Worm (Caenorhabditis elegans) whole organism, L1 larva: Measurements from ENCODE around the gene lgc-40.

Experiments used
- C16A3.4 ChIP-seq: fragments of 150-350 bp; optimal IDR thresholded peaks from 2 replicates; lab custom pipeline; 2014; ENCODE audit warnings: missing biosample characterization, missing genetic modification characterization
- C34B4.2 ChIP-seq: sonication (generic microtip); optimal IDR thresholded peaks from 2 replicates; lab custom pipeline; 2017; ENCODE audit warnings: mild to moderate bottlenecking, missing genetic modification characterization, missing compliant biosample characterization
- F16B12.6 ChIP-seq: fragments of 150-350 bp; optimal IDR thresholded peaks from 2 replicates; lab custom pipeline; 2014; ENCODE audit warnings: missing biosample characterization, missing genetic modification characterization
- Y116A8C.19 ChIP-seq: sonication (generic microtip); optimal IDR thresholded peaks from 2 replicates; lab custom pipeline; 2016; ENCODE audit warnings: missing compliant biosample characterization, missing genetic modification characterization, borderline replicate concordance
- aha-1 ChIP-seq: fragments of 150-350 bp; optimal IDR thresholded peaks from 2 replicates; lab custom pipeline; 2014; ENCODE audit warnings: missing biosample characterization, missing genetic modification characterization
- alr-1 ChIP-seq: fragments of 200-800 bp; sonication (Bioruptor generic); optimal IDR thresholded peaks from 2 replicates; lab custom pipeline; 2018; ENCODE audit warnings: borderline replicate concordance, mild to moderate bottlenecking, missing genetic modification characterization, missing compliant biosample characterization
- ama-1 ChIP-seq: fragments of 150-350 bp; optimal IDR thresholded peaks from 2 replicates; lab custom pipeline; 2014
- blmp-1 ChIP-seq: fragments of 150-350 bp; optimal IDR thresholded peaks from 2 replicates; lab custom pipeline; 2014; ENCODE audit warnings: missing biosample characterization, missing genetic modification characterization
- ceh-82 ChIP-seq, 3 experiments: fragments of 150-350 bp in 1 of 3; sonication (generic microtip) in 2 of 3; optimal IDR thresholded peaks; 2 replicates each; lab custom pipeline; 2014 to 2017; ENCODE audit warnings: missing biosample characterization in 3 of 3, missing genetic modification characterization in 3 of 3
- dpl-1 ChIP-seq, 3 experiments: fragments of 150-350 bp in 2 of 3; sonication (generic microtip) in 1 of 3; optimal IDR thresholded peaks; 2 replicates each; lab custom pipeline; 2014 to 2017; ENCODE audit warnings: missing biosample characterization in 3 of 3, missing genetic modification characterization in 3 of 3, missing genetic modification reagents in 3 of 3
- dsc-1 ChIP-seq: sonication (generic microtip); optimal IDR thresholded peaks from 2 replicates; lab custom pipeline; 2016; ENCODE audit warnings: mild to moderate bottlenecking, missing genetic modification characterization, missing compliant biosample characterization
- efl-1 ChIP-seq, 4 experiments: fragments of 150-350 bp; optimal IDR thresholded peaks in 3 of 4; peaks in 1 of 4; 1 replicate in 1 of 4; 2 replicates in 3 of 4; lab custom pipeline; 2014; ENCODE audit warnings: missing biosample characterization in 2 of 4, missing genetic modification characterization in 2 of 4, missing genetic modification reagents in 2 of 4
- egl-13 ChIP-seq: sonication (generic microtip); optimal IDR thresholded peaks from 2 replicates; lab custom pipeline; 2016; ENCODE audit warnings: missing genotype, missing genetic modification reagents, missing genetic modification characterization, missing compliant biosample characterization
- egl-27 ChIP-seq, 2 experiments: fragments of 150-350 bp in 1 of 2; sonication (generic microtip); optimal IDR thresholded peaks; 3 replicates each; lab custom pipeline; 2017 to 2018; ENCODE audit warnings: missing biosample characterization in 2 of 2, missing genetic modification characterization in 2 of 2, missing genetic modification reagents in 2 of 2
- elt-2 ChIP-seq: sonication (generic microtip); optimal IDR thresholded peaks from 2 replicates; lab custom pipeline; 2016; ENCODE audit warnings: missing genetic modification characterization, mild to moderate bottlenecking, inconsistent platforms, missing compliant biosample characterization, missing genetic modification reagents
- elt-3 ChIP-seq, 6 experiments: fragments of 150-350 bp in 1 of 6; sonication (generic microtip); optimal IDR thresholded peaks; 2 replicates each; lab custom pipeline; 2017 to 2018; ENCODE audit warnings: missing biosample characterization in 6 of 6, missing genetic modification characterization in 6 of 6, inconsistent platforms in 1 of 6
- ets-5 ChIP-seq: fragments of 200-800 bp; sonication (Bioruptor generic); IDR thresholded peaks from 2 replicates; pipeline ENCODE4 v1.3.6; 2022; ENCODE audit warnings: missing genetic modification characterization, missing compliant biosample characterization
- fkh-10 ChIP-seq: sonication (generic microtip); optimal IDR thresholded peaks from 2 replicates; lab custom pipeline; 2017; ENCODE audit warnings: missing biosample characterization, missing genetic modification reagents, missing genetic modification characterization
- fkh-4 ChIP-seq: sonication (generic microtip); optimal IDR thresholded peaks from 2 replicates; lab custom pipeline; 2016; ENCODE audit warnings: missing compliant biosample characterization, missing genetic modification characterization, borderline replicate concordance
- fkh-8 ChIP-seq: sonication (generic microtip); optimal IDR thresholded peaks from 2 replicates; lab custom pipeline; 2016; ENCODE audit warnings: mild to moderate bottlenecking, missing genetic modification characterization, missing compliant biosample characterization
- fos-1 ChIP-seq: fragments of 150-350 bp; optimal IDR thresholded peaks from 2 replicates; lab custom pipeline; 2014; ENCODE audit warnings: missing biosample characterization, missing genetic modification characterization
- grh-1 ChIP-seq: fragments of 200-800 bp; sonication (Bioruptor generic); IDR thresholded peaks from 2 replicates; pipeline ENCODE4 v1.3.6; 2022; ENCODE audit warnings: missing genetic modification reagents, missing genetic modification characterization, missing compliant biosample characterization
- hlh-4 ChIP-seq: sonication (generic microtip); optimal IDR thresholded peaks from 2 replicates; lab custom pipeline; 2016; ENCODE audit warnings: mild to moderate bottlenecking, missing genetic modification characterization, missing compliant biosample characterization
- hpl-2 ChIP-seq: fragments of 150-350 bp; optimal IDR thresholded peaks from 2 replicates; lab custom pipeline; 2014; ENCODE audit warnings: missing biosample characterization, missing genetic modification reagents, missing genetic modification characterization
- irx-1 ChIP-seq: sonication (generic microtip); optimal IDR thresholded peaks from 2 replicates; lab custom pipeline; 2016; ENCODE audit warnings: missing genetic modification characterization, missing compliant biosample characterization
- isw-1 ChIP-seq: fragments of 200-800 bp; sonication (Bioruptor generic); IDR thresholded peaks from 2 replicates; pipeline ENCODE4 v1.3.6; 2022; ENCODE audit warnings: missing genetic modification characterization, missing compliant biosample characterization
- jun-1 ChIP-seq: fragments of 150-350 bp; optimal IDR thresholded peaks from 2 replicates; lab custom pipeline; 2014; ENCODE audit warnings: missing biosample characterization, missing genetic modification reagents, missing genetic modification characterization
- lin-13 ChIP-seq: fragments of 150-350 bp; optimal IDR thresholded peaks from 2 replicates; lab custom pipeline; 2014; ENCODE audit warnings: missing biosample characterization, missing genetic modification reagents, missing genetic modification characterization
- lin-15B ChIP-seq: fragments of 150-350 bp; sonication (generic microtip); optimal IDR thresholded peaks from 3 replicates; lab custom pipeline; 2014; ENCODE audit warnings: missing biosample characterization, missing genetic modification characterization
- lin-39 ChIP-seq: fragments of 150-350 bp; optimal IDR thresholded peaks from 2 replicates; lab custom pipeline; 2014; ENCODE audit warnings: missing biosample characterization, missing genetic modification reagents, missing genetic modification characterization
- lsy-2 ChIP-seq, 2 experiments: fragments of 150-350 bp; optimal IDR thresholded peaks; 2 replicates each; lab custom pipeline; 2014; ENCODE audit warnings: missing biosample characterization in 2 of 2, missing genetic modification characterization in 2 of 2
- mep-1 ChIP-seq: fragments of 150-350 bp; optimal IDR thresholded peaks from 2 replicates; lab custom pipeline; 2014; ENCODE audit warnings: missing biosample characterization, missing genetic modification characterization
- nhr-11 ChIP-seq: fragments of 150-350 bp; optimal IDR thresholded peaks from 2 replicates; lab custom pipeline; 2014; ENCODE audit warnings: missing biosample characterization, missing genetic modification characterization
- nhr-19 ChIP-seq: fragments of 200-800 bp; sonication (Bioruptor generic); conservative IDR thresholded peaks from 2 replicates; pipeline ENCODE4 v1.3.6; 2022; ENCODE audit warnings: missing genetic modification characterization, missing compliant biosample characterization
- nhr-20 ChIP-seq: sonication (generic microtip); optimal IDR thresholded peaks from 2 replicates; lab custom pipeline; 2016; ENCODE audit warnings: mild to moderate bottlenecking, missing genetic modification characterization, missing compliant biosample characterization
- nhr-237 ChIP-seq: fragments of 150-350 bp; optimal IDR thresholded peaks from 2 replicates; lab custom pipeline; 2014; ENCODE audit warnings: missing biosample characterization, missing genetic modification characterization
- nhr-76 ChIP-seq: sonication (generic microtip); optimal IDR thresholded peaks from 2 replicates; lab custom pipeline; 2017; ENCODE audit warnings: missing biosample characterization, missing genetic modification characterization
- nhr-77 ChIP-seq: fragments of 150-350 bp; optimal IDR thresholded peaks from 2 replicates; lab custom pipeline; 2014; ENCODE audit warnings: missing biosample characterization, missing genetic modification characterization
- pag-3 ChIP-seq: sonication (generic microtip); optimal IDR thresholded peaks from 2 replicates; lab custom pipeline; 2017; ENCODE audit warnings: missing genetic modification characterization, mild to moderate bottlenecking, missing compliant biosample characterization, antibody characterized with exemption, borderline replicate concordance; ENCODE audit not compliant: insufficient read depth
- pqm-1 ChIP-seq: sonication (generic microtip); optimal IDR thresholded peaks from 3 replicates; lab custom pipeline; 2017; ENCODE audit warnings: missing biosample characterization, missing genetic modification characterization
- snpc-4 ChIP-seq: fragments of 150-350 bp; optimal IDR thresholded peaks from 2 replicates; lab custom pipeline; 2014; ENCODE audit warnings: missing biosample characterization, missing genetic modification characterization
- sup-37 ChIP-seq: fragments of 200-800 bp; sonication (Bioruptor generic); optimal IDR thresholded peaks from 2 replicates; lab custom pipeline; 2018; ENCODE audit warnings: mild to moderate bottlenecking, missing genetic modification characterization, missing compliant biosample characterization
- swsn-7 ChIP-seq: sonication (generic microtip); optimal IDR thresholded peaks from 2 replicates; lab custom pipeline; 2016; ENCODE audit warnings: missing genetic modification characterization, missing compliant biosample characterization
- tlp-1 ChIP-seq: fragments of 150-350 bp; optimal IDR thresholded peaks from 2 replicates; lab custom pipeline; 2014; ENCODE audit warnings: missing biosample characterization, missing genetic modification characterization
- unc-30 ChIP-seq: sonication (generic microtip); optimal IDR thresholded peaks from 2 replicates; lab custom pipeline; 2017; ENCODE audit warnings: missing biosample characterization, missing genetic modification characterization
- unc-62 ChIP-seq: fragments of 150-350 bp; optimal IDR thresholded peaks from 2 replicates; lab custom pipeline; 2014; ENCODE audit warnings: missing biosample characterization, missing genetic modification reagents, missing genetic modification characterization
- unc-98 ChIP-seq: fragments of 200-800 bp; sonication (Bioruptor generic); IDR thresholded peaks from 2 replicates; pipeline ENCODE4 v1.3.6; 2022; ENCODE audit warnings: missing genetic modification characterization, missing compliant biosample characterization
- vab-15 ChIP-seq: sonication (generic microtip); optimal IDR thresholded peaks from 2 replicates; lab custom pipeline; 2017; ENCODE audit warnings: missing genotype, mild to moderate bottlenecking, missing genetic modification characterization, missing compliant biosample characterization
- xbp-1 ChIP-seq: sonication (generic microtip); optimal IDR thresholded peaks from 2 replicates; lab custom pipeline; 2016; ENCODE audit warnings: missing genetic modification characterization, missing compliant biosample characterization
- zip-4 ChIP-seq: fragments of 200-800 bp; sonication (Bioruptor generic); optimal IDR thresholded peaks from 2 replicates; lab custom pipeline; 2018; ENCODE audit warnings: mild to moderate bottlenecking, missing genetic modification characterization, moderate library complexity, missing compliant biosample characterization
- ztf-11 ChIP-seq, 2 experiments: sonication (generic microtip); optimal IDR thresholded peaks; 2 replicates each; lab custom pipeline; 2016 to 2017; ENCODE audit warnings: missing genetic modification characterization in 2 of 2, missing biosample characterization in 1 of 2, missing compliant biosample characterization in 1 of 2
- ztf-4 ChIP-seq: fragments of 150-350 bp; optimal IDR thresholded peaks from 2 replicates; lab custom pipeline; 2014; ENCODE audit warnings: missing biosample characterization, missing genetic modification characterization

The lgc-40 gene

DNA sequence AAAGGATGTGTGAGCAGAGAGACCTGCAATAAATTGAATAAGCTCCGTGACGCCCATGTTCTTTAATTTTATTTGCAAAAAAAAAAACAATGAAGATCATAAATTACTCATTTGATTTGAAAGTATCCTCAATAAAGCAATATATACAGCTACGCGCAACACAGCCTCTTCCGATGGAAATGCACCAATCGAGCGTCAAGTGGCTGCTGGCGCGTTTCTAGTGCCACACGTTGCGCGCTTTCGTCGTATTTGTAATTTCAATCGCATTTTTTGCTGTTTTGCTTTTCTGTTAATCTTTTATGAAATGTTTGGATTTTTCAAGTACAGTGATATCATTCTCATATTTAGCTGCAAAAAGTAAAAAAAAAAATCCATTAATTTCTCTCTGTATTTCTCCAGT lies 22.3 kb downstream of the lgc-40 start (continued):
- TF ChIP-seq ztf-4 (no peak), nhr-237 (tag; lab: Kevin White, UChicago) (no peak), egl-27 (tag; optimal IDR thresholded peaks at IDR 0.05; lab: Kevin White, UChicago) (no peak), nhr-77 (tag; lab: Kevin White, UChicago) (no peak), isw-1 (GFP tag; lab: Robert Waterston, UW) (peak; percentile 34), snpc-4 (tag; lab: Kevin White, UChicago) (peak; percentile 58), fkh-8 (tag; lab: Kevin White, UChicago) (peak; percentile 26), ama-1 (lab: Kevin White, UChicago) (no peak), swsn-7 (tag; lab: Kevin White, UChicago) (peak; percentile 75), alr-1 (no peak), hlh-4 (no peak), elt-2 (tag; lab: Kevin White, UChicago) (peak; percentile 0), lin-15B (tag; lab: Kevin White, UChicago) (no peak), unc-30 (no peak), ets-5 (no peak), C34B4.2 (tag; lab: Kevin White, UChicago) (no peak), tlp-1 (tag; lab: Kevin White, UChicago) (no peak), nhr-76 (tag; lab: Kevin White, UChicago) (peak; percentile 22), vab-15 (tag; lab: Kevin White, UChicago) (no peak), mep-1 (tag; lab: Kevin White, UChicago) (peak; percentile 51), xbp-1 (tag; lab: Kevin White, UChicago) (peak; percentile 60), C16A3.4 (peak; percentile 63), dsc-1 (tag; lab: Kevin White, UChicago) (peak; percentile 57), grh-1 (0 out of 2 replicates have a peak, but pooled peaks have one; percentile 5), egl-13 (tag; lab: Kevin White, UChicago) (no peak), irx-1 (tag; lab: Kevin White, UChicago) (peak; percentile 14), unc-98 (GFP tag; lab: Robert Waterston, UW) (no peak), lsy-2 (tag; optimal IDR thresholded peaks at IDR 0.05; lab: Kevin White, UChicago) (peak; percentile 73 to 74), nhr-20 (peak; percentile 75), pag-3 (no peak), dpl-1 (GFP tag; optimal IDR thresholded peaks at IDR 0.05; lab: Kevin White, UChicago) (peak in 2 of 3 experiments; percentile 57 to 63), lin-13 (no peak), fkh-4 (no peak), zip-4 (GFP tag; lab: Kevin White, UChicago) (peak; percentile 0), elt-3 (tag; optimal IDR thresholded peaks at IDR 0.05; lab: Kevin White, UChicago) (no peak), lin-39 (tag; lab: Kevin White, UChicago) (peak; percentile 17), unc-62 (GFP tag; lab: Kevin White, UChicago) (no peak), hpl-2 (no peak), nhr-19 (GFP tag; lab: Robert Waterston, UW) (peak; percentile 49), blmp-1 (tag; lab: Kevin White, UChicago) (peak; percentile 32), efl-1 (optimal IDR thresholded peaks at IDR 0.05; lab: Kevin White, UChicago) (peak; percentile 6 to 41), efl-1 (GFP tag; optimal IDR thresholded peaks at IDR 0.05 in 1 of 2; lab: Kevin White, UChicago) (peak; percentile 54 to 86), Y116A8C.19 (tag; lab: Kevin White, UChicago) (no peak), aha-1 (no peak), fkh-10 (no peak), jun-1 (tag; lab: Kevin White, UChicago) (no peak), sup-37 (no peak), ceh-82 (tag; optimal IDR thresholded peaks at IDR 0.05; lab: Kevin White, UChicago) (peak; percentile 35 to 40 (median 39)), fos-1 (no peak), F16B12.6 (tag; lab: Kevin White, UChicago) (peak; percentile 1), ztf-11 (tag; optimal IDR thresholded peaks at IDR 0.05; lab: Kevin White, UChicago) (no peak), pqm-1 (tag; lab: Kevin White, UChicago) (no peak), nhr-11 (no peak)
